Fruit fly (Drosophila melanogaster): ENCODE results near the gene CG8565.
A peak's percentile ranks its signal among the peaks of the same experiment; 100 is the strongest.

The CG8565 gene

DNA sequence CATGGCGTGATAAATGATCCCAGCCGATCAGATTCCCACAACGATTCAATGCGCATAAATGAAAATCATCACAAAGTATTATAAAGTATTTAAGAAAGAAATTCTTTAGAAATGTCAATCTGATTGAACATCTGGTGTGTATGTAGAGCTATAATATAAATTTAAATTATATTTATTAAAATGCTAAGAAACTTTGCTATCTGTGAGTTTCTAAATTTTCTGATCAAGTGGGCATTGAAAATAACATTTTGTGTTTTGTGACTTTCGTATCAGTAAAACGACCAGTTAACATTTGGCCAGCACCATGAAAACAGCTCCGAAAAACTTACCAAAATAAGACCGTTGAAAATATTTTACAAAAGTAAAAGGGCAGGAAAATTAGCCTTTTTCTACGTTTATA, at the start of gene CG8565:
Gene CG8565, plus strand, starts transcription at position 301 of the 400 bp plus-strand sequence.
- TF ChIP-seq CG1832 (GFP tag; optimal IDR thresholded peaks at IDR 0.05), result no peak
- no peak for TF ChIP-seq row (GFP tag; IDR thresholded peaks at IDR 0.05)
- no peak for TF ChIP-seq salm (tag; optimal IDR thresholded peaks at IDR 0.05)
- TF ChIP-seq CG12299 (tag; optimal IDR thresholded peaks at IDR 0.05), result no peak
- TF ChIP-seq gce (GFP tag; IDR thresholded peaks at IDR 0.05), result no peak
- no peak for TF ChIP-seq CG11695 (GFP tag; IDR thresholded peaks at IDR 0.05)
- TF ChIP-seq gem (tag; optimal IDR thresholded peaks at IDR 0.05), result no peak
- TF ChIP-seq CG31224 (GFP tag; IDR thresholded peaks at IDR 0.05), result no peak
- no peak for TF ChIP-seq dysf (GFP tag; IDR thresholded peaks at IDR 0.05)
- no peak for TF ChIP-seq gcm (GFP tag; optimal IDR thresholded peaks at IDR 0.05)
- no peak for TF ChIP-seq sug (tag; optimal IDR thresholded peaks at IDR 0.05)
- TF ChIP-seq CG7839 (tag; optimal IDR thresholded peaks at IDR 0.05), result no peak
- TF ChIP-seq Ets65A (GFP tag), result no peak
- no peak for TF ChIP-seq CG15269 (tag; optimal IDR thresholded peaks at IDR 0.05)
- no peak for TF ChIP-seq Nf-YA (GFP tag; IDR thresholded peaks at IDR 0.05)
- no peak for TF ChIP-seq D19B (GFP tag; optimal IDR thresholded peaks at IDR 0.05)

DNA sequence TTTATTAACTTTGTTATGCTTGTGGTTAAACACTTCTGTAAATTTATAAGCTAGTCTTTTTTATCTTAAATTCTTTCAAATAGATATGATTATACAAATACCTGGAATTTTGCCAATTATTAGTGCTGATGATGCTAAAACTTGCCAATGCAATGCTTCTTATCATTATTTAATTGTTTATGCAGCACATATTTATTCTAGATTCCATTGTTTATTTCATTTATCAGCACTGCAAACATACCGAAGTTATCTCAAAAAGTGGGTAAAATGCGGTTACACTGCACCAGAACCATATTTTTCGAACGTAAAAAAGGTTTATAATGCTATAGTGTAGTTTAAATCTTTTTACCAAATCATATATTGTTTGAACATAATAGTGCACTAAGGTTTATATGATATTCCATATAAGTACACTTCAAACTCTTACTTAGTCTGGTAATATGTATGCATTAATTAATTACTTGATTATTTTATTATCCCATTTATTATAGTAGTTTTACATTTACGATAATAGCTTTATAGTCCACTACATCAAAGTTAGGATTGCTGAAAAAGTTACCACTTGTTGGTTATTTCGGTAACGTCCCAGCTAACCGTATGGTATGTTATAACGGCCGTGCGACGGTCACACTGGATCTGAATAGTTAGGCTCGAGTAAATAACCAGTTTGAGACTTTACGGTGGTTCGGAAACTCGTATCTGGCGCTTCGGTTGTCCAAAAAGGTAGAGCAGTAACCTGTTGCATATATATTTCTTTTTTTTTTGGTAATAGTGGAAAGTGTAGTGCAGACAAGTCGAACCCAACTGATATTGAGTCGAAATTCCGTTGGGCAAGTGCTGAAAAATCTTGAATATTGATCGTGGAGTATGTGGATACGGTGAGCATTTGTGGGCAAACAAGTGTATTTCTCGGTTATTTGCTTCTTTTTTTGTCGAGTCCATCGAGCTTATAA, 49.1 kb upstream of the CG8565 start, which contains the start of gene Rhp:
Gene Rhp, plus strand, starts transcription at position 663 of the 953 bp plus-strand sequence.
- TF ChIP-seq salm (tag; optimal IDR thresholded peaks at IDR 0.05) (peak; percentile 57), CG18764 (GFP tag; optimal IDR thresholded peaks at IDR 0.05) (peak; percentile 17), CG10431 (GFP tag; optimal IDR thresholded peaks at IDR 0.05) (peak; percentile 55), CG6765 (GFP tag; optimal IDR thresholded peaks at IDR 0.05) (no peak), az2 (GFP tag; optimal IDR thresholded peaks at IDR 0.05) (no peak), CG13296 (GFP tag; optimal IDR thresholded peaks at IDR 0.05) (peak; percentile 77), CG6813 (GFP tag; optimal IDR thresholded peaks at IDR 0.05) (peak; percentile 75), cad (GFP tag; optimal IDR thresholded peaks at IDR 0.05) (no peak), amos (GFP tag; IDR thresholded peaks at IDR 0.05; ENCODE audit: partially characterized antibody) (peak; percentile 54; the same call in 1 of the 2 replicates), CG6654 (GFP tag; optimal IDR thresholded peaks at IDR 0.05) (no peak), sqz (GFP tag; optimal IDR thresholded peaks at IDR 0.05) (peak; percentile 58), CG7271 (tag; optimal IDR thresholded peaks at IDR 0.05) (no peak), CG14441 (GFP tag; IDR thresholded peaks at IDR 0.05) (no peak), CG6254 (GFP tag; optimal IDR thresholded peaks at IDR 0.05) (peak; percentile 6), pzg (GFP tag; optimal IDR thresholded peaks at IDR 0.05) (peak; percentile 37), CG10543 (GFP tag; optimal IDR thresholded peaks at IDR 0.05) (peak; percentile 56), CG15011 (GFP tag; optimal IDR thresholded peaks at IDR 0.05) (no peak), Sox102F (GFP tag; optimal IDR thresholded peaks at IDR 0.05) (peak; percentile 50), HHEX (GFP tag; optimal IDR thresholded peaks at IDR 0.05) (peak; percentile 51), CG18619 (GFP tag; optimal IDR thresholded peaks at IDR 0.05) (peak; percentile 48), ATbp (GFP tag; optimal IDR thresholded peaks at IDR 0.05) (peak; percentile 77), Lhr (GFP tag; optimal IDR thresholded peaks at IDR 0.05) (peak; percentile 24), Meics (GFP tag; optimal IDR thresholded peaks at IDR 0.05) (peak; percentile 51), Hr78 (GFP tag; optimal IDR thresholded peaks at IDR 0.05) (no peak), CG3407 (GFP tag; optimal IDR thresholded peaks at IDR 0.05) (peak; percentile 74), CG8388 (GFP tag; optimal IDR thresholded peaks at IDR 0.05) (no peak), Hmr (GFP tag; optimal IDR thresholded peaks at IDR 0.05) (peak; percentile 37), CG8290 (GFP tag; optimal IDR thresholded peaks at IDR 0.05) (no peak), CG8290 (tag; optimal IDR thresholded peaks at IDR 0.05) (peak in 1 of 2 experiments; percentile 84), CG14710 (tag; optimal IDR thresholded peaks at IDR 0.05) (peak; percentile 47), CG17912 (GFP tag; optimal IDR thresholded peaks at IDR 0.05) (peak; percentile 38), Bgb (GFP tag; IDR thresholded peaks at IDR 0.05; ENCODE audit: partially characterized antibody) (peak; percentile 55; the same call in 1 of the 2 replicates)

Measured in whole organism, embryonic.